Fruit fly (Drosophila melanogaster) whole organism, embryonic: ENCODE results near the gene hop.

Source experiments
- CG10366 ChIP-seq: fragments of 200-800 bp; sonication (Bioruptor generic); IDR thresholded peaks from 2 replicates; pipeline ENCODE4 v1.3.6; 2022; ENCODE audit warnings: missing biosample characterization, missing genetic modification characterization
- CG10654 ChIP-seq: fragments of 200-800 bp; sonication (Bioruptor generic); optimal IDR thresholded peaks from 2 replicates; lab custom pipeline; 2016; ENCODE audit warnings: missing biosample characterization, missing genetic modification characterization
- CG10959 ChIP-seq: fragments of 200-800 bp; sonication (Bioruptor generic); IDR thresholded peaks from 2 replicates; pipeline ENCODE4 v1.3.6; 2022; ENCODE audit warnings: missing biosample characterization, missing genetic modification characterization
- CG11247 ChIP-seq: fragments of 200-800 bp; sonication (Bioruptor generic); IDR thresholded peaks from 2 replicates; pipeline ENCODE4 v1.3.6; 2022; ENCODE audit warnings: missing biosample characterization, missing genetic modification characterization
- CG12104 ChIP-seq: fragments of 200-800 bp; sonication (Bioruptor generic); optimal IDR thresholded peaks from 3 replicates; lab custom pipeline; 2016; ENCODE audit warnings: missing biosample characterization, missing genetic modification characterization
- CG12219 ChIP-seq: fragments of 200-800 bp; sonication (Bioruptor generic); optimal IDR thresholded peaks from 3 replicates; lab custom pipeline; 2018; ENCODE audit warnings: missing biosample characterization, mild to moderate bottlenecking, missing genetic modification characterization
- CG14441 ChIP-seq: fragments of 200-800 bp; sonication (Bioruptor generic); IDR thresholded peaks from 2 replicates; pipeline ENCODE4 v1.3.6; 2022; ENCODE audit warnings: missing biosample characterization, missing genetic modification characterization
- CG14860 ChIP-seq: fragments of 200-800 bp; sonication (Bioruptor generic); IDR thresholded peaks from 3 replicates; pipeline ENCODE4 v1.3.6; 2022; ENCODE audit warnings: missing biosample characterization, missing genetic modification characterization; ENCODE audit not compliant: partially characterized antibody
- CG15073 ChIP-seq: fragments of 200-800 bp; sonication (Bioruptor generic); optimal IDR thresholded peaks from 2 replicates; lab custom pipeline; 2016; ENCODE audit warnings: missing biosample characterization, missing genetic modification characterization
- CG15601 ChIP-seq: fragments of 200-800 bp; sonication (Bioruptor generic); optimal IDR thresholded peaks from 3 replicates; lab custom pipeline; 2019; ENCODE audit warnings: missing biosample characterization, mild to moderate bottlenecking, missing genetic modification characterization, moderate library complexity
- CG1603 ChIP-seq: fragments of 200-800 bp; sonication (Bioruptor generic); optimal IDR thresholded peaks from 2 replicates; lab custom pipeline; 2019; ENCODE audit warnings: missing biosample characterization, mild to moderate bottlenecking, missing genetic modification characterization, moderate library complexity
- CG17612 ChIP-seq: fragments of 200-800 bp; sonication (Bioruptor generic); IDR thresholded peaks from 2 replicates; pipeline ENCODE4 v1.3.6; 2022; ENCODE audit warnings: missing biosample characterization, missing genetic modification characterization
- CG2120 ChIP-seq: fragments of 200-800 bp; sonication (Bioruptor generic); optimal IDR thresholded peaks from 3 replicates; lab custom pipeline; 2016; ENCODE audit warnings: missing biosample characterization, missing genetic modification characterization
- CG2129 ChIP-seq: fragments of 200-800 bp; sonication (Bioruptor generic); IDR thresholded peaks from 2 replicates; pipeline ENCODE4 v1.3.6; 2022; ENCODE audit warnings: missing biosample characterization, missing genetic modification characterization; ENCODE audit not compliant: partially characterized antibody
- CG2199 ChIP-seq: fragments of 200-800 bp; sonication (Bioruptor generic); IDR thresholded peaks from 3 replicates; pipeline ENCODE4 v1.3.6; 2022; ENCODE audit warnings: missing biosample characterization, missing genetic modification characterization
- CG2678 ChIP-seq: fragments of 200-800 bp; sonication (Bioruptor generic); optimal IDR thresholded peaks from 3 replicates; lab custom pipeline; 2019; ENCODE audit warnings: missing biosample characterization, mild to moderate bottlenecking, missing genetic modification characterization, moderate library complexity
- CG2889 ChIP-seq: fragments of 200-800 bp; sonication (Bioruptor generic); IDR thresholded peaks from 3 replicates; pipeline ENCODE4 v1.3.6; 2022; ENCODE audit warnings: missing biosample characterization, missing genetic modification characterization
- CG3281 ChIP-seq: fragments of 200-800 bp; sonication (Bioruptor generic); optimal IDR thresholded peaks from 3 replicates; lab custom pipeline; 2017; ENCODE audit warnings: missing biosample characterization, mild to moderate bottlenecking, missing genetic modification characterization
- CG33213 ChIP-seq: fragments of 200-800 bp; sonication (Bioruptor generic); optimal IDR thresholded peaks from 3 replicates; lab custom pipeline; 2016; ENCODE audit warnings: missing biosample characterization, missing genetic modification characterization
- CG4328 ChIP-seq: fragments of 200-800 bp; sonication (Bioruptor generic); optimal IDR thresholded peaks from 3 replicates; lab custom pipeline; 2017; ENCODE audit warnings: missing biosample characterization, missing genetic modification reagents, missing genetic modification characterization
- CG4404 ChIP-seq: fragments of 200-800 bp; sonication (Bioruptor generic); IDR thresholded peaks from 2 replicates; pipeline ENCODE4 v1.3.6; 2022; ENCODE audit warnings: missing biosample characterization, missing genetic modification characterization
- CG5953 ChIP-seq: fragments of 200-800 bp; sonication (Bioruptor generic); IDR thresholded peaks from 2 replicates; pipeline ENCODE4 v1.3.6; 2022; ENCODE audit warnings: missing biosample characterization, missing genetic modification characterization
- CG7745 ChIP-seq: fragments of 200-800 bp; sonication (Bioruptor generic); optimal IDR thresholded peaks from 2 replicates; lab custom pipeline; 2018; ENCODE audit warnings: missing biosample characterization, mild to moderate bottlenecking, missing genetic modification characterization, moderate library complexity
- CG7963 ChIP-seq: fragments of 200-800 bp; sonication (Bioruptor generic); IDR thresholded peaks from 3 replicates; pipeline ENCODE4 v1.3.6; 2022; ENCODE audit warnings: missing biosample characterization, missing genetic modification characterization; ENCODE audit not compliant: partially characterized antibody
- CG8478 ChIP-seq: fragments of >200 bp; optimal IDR thresholded peaks from 2 replicates; lab custom pipeline; 2018
- CG9215 ChIP-seq: fragments of 200-800 bp; sonication (Bioruptor generic); IDR thresholded peaks from 2 replicates; pipeline ENCODE4 v1.3.6; 2022; ENCODE audit warnings: missing biosample characterization, missing genetic modification characterization
- CG9817 ChIP-seq: fragments of 200-800 bp; sonication (Bioruptor generic); optimal IDR thresholded peaks from 2 replicates; lab custom pipeline; 2018; ENCODE audit warnings: missing biosample characterization, mild to moderate bottlenecking, missing genetic modification characterization, moderate library complexity
- Dip3 ChIP-seq: fragments of 200-800 bp; sonication (Bioruptor generic); optimal IDR thresholded peaks from 3 replicates; lab custom pipeline; 2016; ENCODE audit warnings: missing biosample characterization, missing genetic modification characterization
- HLHmδ ChIP-seq: fragments of 200-800 bp; sonication (Bioruptor generic); optimal IDR thresholded peaks from 2 replicates; lab custom pipeline; 2018; ENCODE audit warnings: missing biosample characterization, mild to moderate bottlenecking, missing genetic modification characterization, moderate library complexity
- Lhr ChIP-seq: fragments of 200-800 bp; sonication (Bioruptor generic); optimal IDR thresholded peaks from 3 replicates; lab custom pipeline; 2017; ENCODE audit warnings: mild to moderate bottlenecking, missing biosample characterization, missing genetic modification reagents, missing genetic modification characterization
- Lpt ChIP-seq: fragments of >200 bp; optimal IDR thresholded peaks from 2 replicates; lab custom pipeline; 2018; ENCODE audit warnings: missing biosample characterization, missing genetic modification characterization
- MBD-R2 ChIP-seq: fragments of 200-800 bp; sonication (Bioruptor generic); IDR thresholded peaks from 2 replicates; pipeline ENCODE4 v1.3.6; 2022; ENCODE audit warnings: missing biosample characterization, missing genetic modification characterization
- Myb ChIP-seq: fragments of 200-800 bp; sonication (Bioruptor generic); optimal IDR thresholded peaks from 2 replicates; lab custom pipeline; 2016; ENCODE audit warnings: missing biosample characterization, missing genetic modification characterization
- NfI ChIP-seq: fragments of 200-800 bp; sonication (Bioruptor generic); optimal IDR thresholded peaks from 3 replicates; lab custom pipeline; 2018; ENCODE audit warnings: missing biosample characterization, mild to moderate bottlenecking, missing genetic modification characterization, moderate library complexity
- Oli ChIP-seq: fragments of 200-800 bp; sonication (Bioruptor generic); optimal IDR thresholded peaks from 2 replicates; lab custom pipeline; 2018; ENCODE audit warnings: missing biosample characterization, mild to moderate bottlenecking, missing genetic modification characterization, moderate library complexity
- Sox102F ChIP-seq: fragments of 200-800 bp; sonication (Bioruptor generic); optimal IDR thresholded peaks from 2 replicates; lab custom pipeline; 2018; ENCODE audit warnings: missing biosample characterization, mild to moderate bottlenecking, missing genetic modification characterization, moderate library complexity
- Sry-δ ChIP-seq: fragments of 200-800 bp; sonication (Bioruptor generic); optimal IDR thresholded peaks from 2 replicates; lab custom pipeline; 2016; ENCODE audit warnings: missing biosample characterization, missing genetic modification characterization
- ac ChIP-seq: fragments of 200-800 bp; sonication (Bioruptor generic); optimal IDR thresholded peaks from 3 replicates; lab custom pipeline; 2017; ENCODE audit warnings: missing biosample characterization, mild to moderate bottlenecking, missing genetic modification characterization
- gcm ChIP-seq: fragments of 200-800 bp; sonication (Bioruptor generic); optimal IDR thresholded peaks from 2 replicates; lab custom pipeline; 2019; ENCODE audit warnings: missing biosample characterization, mild to moderate bottlenecking, missing genetic modification characterization, moderate library complexity
- gt ChIP-seq: fragments of 200-800 bp; sonication (Bioruptor generic); IDR thresholded peaks from 2 replicates; pipeline ENCODE4 v1.3.6; 2022; ENCODE audit warnings: missing biosample characterization, missing genetic modification characterization
- org-1 ChIP-seq: fragments of 200-800 bp; sonication (Bioruptor generic); optimal IDR thresholded peaks from 2 replicates; lab custom pipeline; 2017; ENCODE audit warnings: missing biosample characterization, missing genetic modification characterization
- prd ChIP-seq, 3 experiments: fragments of >200 bp in 2 of 3; fragments of 200-800 bp in 1 of 3; sonication (Bioruptor generic) in 1 of 3; optimal IDR thresholded peaks in 2 of 3; IDR thresholded peaks in 1 of 3; 2 replicates in 2 of 3; 3 replicates in 1 of 3; pipeline versions ENCODE4 v1.3.6 to Lab custom; 2017 to 2022; ENCODE audit warnings: missing biosample characterization in 1 of 3, missing genetic modification characterization in 1 of 3
- pros ChIP-seq: fragments of 200-800 bp; sonication (Bioruptor generic); optimal IDR thresholded peaks from 3 replicates; lab custom pipeline; 2019; ENCODE audit warnings: missing biosample characterization, mild to moderate bottlenecking, missing genetic modification characterization, moderate library complexity
- pum ChIP-seq: fragments of 200-800 bp; sonication (Bioruptor generic); optimal IDR thresholded peaks from 2 replicates; lab custom pipeline; 2016; ENCODE audit warnings: missing biosample characterization, missing genetic modification characterization
- row ChIP-seq: fragments of 200-800 bp; sonication (Bioruptor generic); IDR thresholded peaks from 3 replicates; pipeline ENCODE4 v1.3.6; 2022; ENCODE audit warnings: missing biosample characterization, missing genetic modification characterization
- sd ChIP-seq: fragments of 200-800 bp; sonication (Bioruptor generic); optimal IDR thresholded peaks from 3 replicates; lab custom pipeline; 2018; ENCODE audit warnings: missing biosample characterization, mild to moderate bottlenecking, missing genetic modification characterization, moderate library complexity
- sisA ChIP-seq: fragments of 200-800 bp; sonication (Bioruptor generic); IDR thresholded peaks from 2 replicates; pipeline ENCODE4 v1.3.6; 2022; ENCODE audit warnings: missing biosample characterization, missing genetic modification characterization
- tx ChIP-seq: fragments of 200-800 bp; sonication (Bioruptor generic); optimal IDR thresholded peaks from 2 replicates; lab custom pipeline; 2016; ENCODE audit warnings: missing biosample characterization, missing genetic modification characterization
- vvl ChIP-seq: fragments of 200-800 bp; sonication (Bioruptor generic); IDR thresholded peaks from 2 replicates; pipeline ENCODE4 v1.3.6; 2022; ENCODE audit warnings: missing biosample characterization, missing genetic modification characterization
- wdn ChIP-seq: fragments of 200-800 bp; sonication (Bioruptor generic); IDR thresholded peaks from 2 replicates; pipeline ENCODE4 v1.3.6; 2022; ENCODE audit warnings: missing biosample characterization, missing genetic modification characterization
- z ChIP-seq: fragments of 200-800 bp; sonication (Bioruptor generic); IDR thresholded peaks from 3 replicates; pipeline ENCODE4 v1.3.6; 2022; ENCODE audit warnings: missing biosample characterization, missing genetic modification characterization
- zen ChIP-seq: fragments of 200-800 bp; sonication (Bioruptor generic); optimal IDR thresholded peaks from 3 replicates; lab custom pipeline; 2018; ENCODE audit warnings: missing biosample characterization, mild to moderate bottlenecking, missing genetic modification characterization, moderate library complexity

The hop gene

DNA sequence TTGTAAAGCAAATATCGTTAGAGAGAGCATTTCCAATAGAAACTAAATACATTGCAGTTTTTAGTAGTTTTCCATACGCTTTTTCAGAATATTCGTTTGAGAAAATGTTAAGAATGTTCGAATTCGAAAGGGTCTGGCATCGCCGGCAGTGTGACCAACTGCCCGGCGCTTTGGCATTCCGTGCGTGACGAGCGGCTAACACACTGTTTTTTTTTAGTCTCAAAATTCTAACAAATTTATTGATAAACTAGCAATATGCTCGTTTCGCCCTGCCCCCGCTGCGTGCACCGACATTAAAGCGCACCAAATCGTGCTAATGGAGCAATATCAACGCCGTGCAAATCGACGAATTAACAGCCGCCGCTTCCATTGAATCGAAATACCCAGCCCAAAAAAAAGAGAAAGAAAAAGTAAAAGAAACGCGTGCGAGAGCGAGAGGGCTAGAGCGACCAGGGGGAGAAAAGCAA, 12.2 kb downstream of the hop start, which contains the start of gene dsh (continued):
- TF ChIP-seq prd (optimal IDR thresholded peaks at IDR 0.05; lab: Kevin White, UChicago), result no peak
- TF ChIP-seq prd (GFP tag; IDR thresholded peaks at IDR 0.05; lab: Robert Waterston, UW), result 0 out of 3 replicates have a peak, but pooled peaks have one; percentile 14
- TF ChIP-seq CG12219 (GFP tag; lab: Kevin White, UChicago), result no peak
- no peak for TF ChIP-seq gcm
- TF ChIP-seq CG10654 (GFP tag; lab: Kevin White, UChicago), result no peak
- TF ChIP-seq CG8478 (lab: Kevin White, UChicago), result no peak
- no peak for TF ChIP-seq CG9215 (GFP tag; lab: Robert Waterston, UW)
- TF ChIP-seq CG4328 (GFP tag; lab: Kevin White, UChicago), result no peak
- no peak for TF ChIP-seq CG7745 (tag; lab: Kevin White, UChicago)
- TF ChIP-seq pros (GFP tag; lab: Kevin White, UChicago), result no peak
- TF ChIP-seq gt (GFP tag; lab: Robert Waterston, UW), result no peak
- TF ChIP-seq Lhr, result peak; percentile 5
- TF ChIP-seq Oli, result no peak
- TF ChIP-seq CG14860 (GFP tag; lab: Robert Waterston, UW), result no peak
- no peak for TF ChIP-seq CG7963 (GFP tag; lab: Robert Waterston, UW)
- peak; percentile 57 for TF ChIP-seq Sry-δ (GFP tag; lab: Kevin White, UChicago)
- no peak for TF ChIP-seq NfI (GFP tag; lab: Kevin White, UChicago)
- no peak for TF ChIP-seq CG10959
- TF ChIP-seq MBD-R2 (GFP tag; lab: Robert Waterston, UW), result peak; percentile 34; the same call in 1 of the 2 replicates
- no peak for TF ChIP-seq Dip3 (GFP tag; lab: Kevin White, UChicago)
- TF ChIP-seq Sox102F (GFP tag; lab: Kevin White, UChicago), result no peak
- no peak for TF ChIP-seq CG15073 (GFP tag; lab: Kevin White, UChicago)
- TF ChIP-seq Lpt (GFP tag; lab: Kevin White, UChicago), result no peak
- no peak for TF ChIP-seq CG1603 (tag; lab: Kevin White, UChicago)
- no peak for TF ChIP-seq CG2199
- TF ChIP-seq CG12104 (GFP tag; lab: Kevin White, UChicago), result no peak
- no peak for TF ChIP-seq CG2678 (tag; lab: Kevin White, UChicago)
- TF ChIP-seq CG11247, result no peak
- TF ChIP-seq CG5953 (GFP tag; lab: Robert Waterston, UW), result no peak
- no peak for TF ChIP-seq CG15601 (tag; lab: Kevin White, UChicago)
- TF ChIP-seq wdn (GFP tag; lab: Robert Waterston, UW), result no peak
- TF ChIP-seq vvl, result no peak
- no peak for TF ChIP-seq ac (GFP tag; lab: Kevin White, UChicago)
- TF ChIP-seq pum (GFP tag; lab: Kevin White, UChicago), result no peak
- TF ChIP-seq CG3281 (GFP tag; lab: Kevin White, UChicago), result no peak
- TF ChIP-seq row, result peak; percentile 60
- no peak for TF ChIP-seq CG10366 (GFP tag; lab: Robert Waterston, UW)
- no peak for TF ChIP-seq tx
- no peak for TF ChIP-seq sisA (GFP tag; lab: Robert Waterston, UW)
- no peak for TF ChIP-seq zen
- TF ChIP-seq z (GFP tag; lab: Robert Waterston, UW), result no peak
- TF ChIP-seq CG33213 (GFP tag; lab: Kevin White, UChicago), result no peak
- no peak for TF ChIP-seq HLHmδ (GFP tag; lab: Kevin White, UChicago)
- TF ChIP-seq Myb (GFP tag; lab: Kevin White, UChicago), result peak; percentile 65
- TF ChIP-seq CG2889, result no peak
- no peak for TF ChIP-seq CG9817 (tag; lab: Kevin White, UChicago)
- no peak for TF ChIP-seq CG14441 (GFP tag; lab: Robert Waterston, UW)
- TF ChIP-seq CG2120 (GFP tag; lab: Kevin White, UChicago), result peak; percentile 29
- TF ChIP-seq CG17612, result no peak
- TF ChIP-seq sd (tag; lab: Kevin White, UChicago), result peak; percentile 79
- TF ChIP-seq CG4404 (GFP tag; lab: Robert Waterston, UW), result no peak
- TF ChIP-seq org-1 (GFP tag; lab: Kevin White, UChicago), result no peak
- 0 out of 2 replicates have a peak, but pooled peaks have one; percentile 21 for TF ChIP-seq CG2129 (GFP tag; lab: Robert Waterston, UW)
